Fruit fly (Drosophila melanogaster) whole organism, wandering third instar larva: ENCODE measurements around the gene Myo95E.

Experiments
- Jra ChIP-seq: sonication (Bioruptor generic); optimal IDR thresholded peaks from 2 replicates; lab custom pipeline; 2016; ENCODE audit warnings: missing biosample characterization, missing genetic modification characterization
- br ChIP-seq: fragments of 200-800 bp; sonication (Bioruptor generic); optimal IDR thresholded peaks from 2 replicates; lab custom pipeline; 2016; ENCODE audit warnings: missing biosample characterization, missing genetic modification characterization
- h ChIP-seq: fragments of 200-800 bp; sonication (Bioruptor generic); optimal IDR thresholded peaks from 3 replicates; lab custom pipeline; 2016; ENCODE audit warnings: missing biosample characterization, mild to moderate bottlenecking, missing genetic modification characterization
- jim ChIP-seq: fragments of 175-275, 200-325 bp; sonication (Bioruptor generic); optimal IDR thresholded peaks from 2 replicates; lab custom pipeline; 2016; ENCODE audit warnings: missing biosample characterization, mild to moderate bottlenecking, missing genetic modification characterization
- lola ChIP-seq: fragments of >200 bp; optimal IDR thresholded peaks from 2 replicates; lab custom pipeline; 2017; ENCODE audit warnings: missing biosample characterization, missing genetic modification characterization
- pan ChIP-seq: fragments of >200 bp; optimal IDR thresholded peaks from 2 replicates; lab custom pipeline; 2017
- sv ChIP-seq: fragments of 200-800 bp; sonication (Bioruptor generic); optimal IDR thresholded peaks from 3 replicates; lab custom pipeline; 2016; ENCODE audit warnings: missing biosample characterization, missing genetic modification characterization

dm6 chr3R:24143372-24143771 is 17.9 kb downstream of the Myo95E start:
- no peak for TF ChIP-seq pan
- no peak for TF ChIP-seq Jra (GFP tag; lab: Kevin White, UChicago)
- no peak for TF ChIP-seq sv
- TF ChIP-seq h (GFP tag; lab: Kevin White, UChicago), result no peak
- TF ChIP-seq br (GFP tag; lab: Kevin White, UChicago), result no peak
- no peak for TF ChIP-seq jim (GFP tag; lab: Kevin White, UChicago)
- TF ChIP-seq lola (GFP tag; lab: Kevin White, UChicago), result no peak
